Worm (Caenorhabditis elegans): Measurements from ENCODE around the gene T01E8.1.

DNA sequence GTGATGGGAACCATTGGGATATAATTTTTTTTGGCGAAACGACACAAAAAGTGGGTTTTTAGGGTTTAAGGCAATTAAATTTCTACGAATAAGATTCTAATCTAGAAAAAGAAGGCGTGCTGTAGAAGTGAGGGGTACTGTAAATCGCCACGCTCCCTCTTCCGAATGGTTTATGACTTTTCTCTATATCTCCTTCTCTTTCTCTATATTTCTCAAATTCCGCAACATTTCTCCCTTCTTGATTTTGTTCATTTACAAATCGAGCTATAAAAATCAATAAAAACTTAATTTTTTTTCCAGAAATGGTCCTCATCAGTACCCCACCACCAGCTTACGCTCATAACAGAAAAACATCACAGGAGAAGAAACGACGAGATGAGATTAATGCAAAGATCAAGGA, 11.6 kb downstream of the T01E8.1 start, which contains the start of gene ref-1:
- TF ChIP-seq fos-1 (tag; optimal IDR thresholded peaks at IDR 0.05) (no peak), snpc-4 (tag; optimal IDR thresholded peaks at IDR 0.05) (no peak), hmg-11 (tag; optimal IDR thresholded peaks at IDR 0.05) (no peak), unc-39 (tag; optimal IDR thresholded peaks at IDR 0.05) (no peak)

Measured in whole organism, L3 larva.